Fruit fly (Drosophila melanogaster) whole organism, embryonic: ENCODE data around the gene CG34435.

Experiments
- Aef1 ChIP-seq: fragments of 200-800 bp; sonication (Bioruptor generic); IDR thresholded peaks from 3 replicates; pipeline ENCODE4 v1.3.6; 2022; ENCODE audit warnings: missing biosample characterization, missing genetic modification characterization
- B-H1 ChIP-seq: fragments of 200-800 bp; sonication (Bioruptor generic); IDR thresholded peaks from 3 replicates; pipeline ENCODE4 v1.3.6; 2022; ENCODE audit warnings: missing biosample characterization, missing genetic modification characterization
- Blimp-1 ChIP-seq: fragments of 200-800 bp; sonication (Bioruptor generic); optimal IDR thresholded peaks from 3 replicates; lab custom pipeline; 2018; ENCODE audit warnings: missing biosample characterization, missing genetic modification characterization, mild to moderate bottlenecking, moderate library complexity, missing genetic modification reagents
- CG12769 ChIP-seq: fragments of 200-800 bp; sonication (Bioruptor generic); optimal IDR thresholded peaks from 2 replicates; lab custom pipeline; 2019; ENCODE audit warnings: missing biosample characterization, mild to moderate bottlenecking, missing genetic modification characterization, moderate library complexity
- CG13775 ChIP-seq: fragments of 200-800 bp; sonication (Bioruptor generic); optimal IDR thresholded peaks from 3 replicates; lab custom pipeline; 2017; ENCODE audit warnings: missing biosample characterization, mild to moderate bottlenecking, missing genetic modification characterization
- CG17802 ChIP-seq: fragments of 200-800 bp; sonication (Bioruptor generic); optimal IDR thresholded peaks from 2 replicates; lab custom pipeline; 2018; ENCODE audit warnings: missing biosample characterization, mild to moderate bottlenecking, missing genetic modification characterization, moderate library complexity
- Lhr ChIP-seq: fragments of 200-800 bp; sonication (Bioruptor generic); optimal IDR thresholded peaks from 3 replicates; lab custom pipeline; 2017; ENCODE audit warnings: mild to moderate bottlenecking, missing biosample characterization, missing genetic modification reagents, missing genetic modification characterization
- Oaz ChIP-seq: fragments of 200-800 bp; sonication (Bioruptor generic); IDR thresholded peaks from 2 replicates; pipeline ENCODE4 v1.3.6; 2022; ENCODE audit warnings: missing biosample characterization, missing genetic modification characterization
- PHDP ChIP-seq: fragments of 200-800 bp; sonication (Bioruptor generic); optimal IDR thresholded peaks from 3 replicates; lab custom pipeline; 2018; ENCODE audit warnings: missing biosample characterization, mild to moderate bottlenecking, missing genetic modification characterization, moderate library complexity
- dati ChIP-seq: fragments of 200-800 bp; sonication (Bioruptor generic); IDR thresholded peaks from 2 replicates; pipeline ENCODE4 v1.3.6; 2022; ENCODE audit warnings: missing biosample characterization, missing genetic modification characterization
- sim ChIP-seq: fragments of 200-800 bp; sonication (Bioruptor generic); IDR thresholded peaks from 2 replicates; pipeline ENCODE4 v1.3.6; 2022; ENCODE audit warnings: missing biosample characterization, missing genetic modification characterization
- tgo ChIP-seq: fragments of 200-800 bp; sonication (Bioruptor generic); IDR thresholded peaks from 3 replicates; pipeline ENCODE4 v1.3.6; 2022; ENCODE audit warnings: missing biosample characterization, missing genetic modification characterization

- TF ChIP-seq CG17802 (tag; lab: Kevin White, UChicago), result no peak
- no peak for TF ChIP-seq B-H1 (GFP tag; lab: Robert Waterston, UW)
- no peak for TF ChIP-seq Blimp-1 (GFP tag; lab: Kevin White, UChicago)
- no peak for TF ChIP-seq Lhr (GFP tag; lab: Kevin White, UChicago)
- TF ChIP-seq CG13775 (GFP tag; lab: Kevin White, UChicago), result no peak
- TF ChIP-seq Oaz (GFP tag; lab: Robert Waterston, UW), result no peak
- no peak for TF ChIP-seq sim (GFP tag; lab: Robert Waterston, UW)
- TF ChIP-seq tgo, result no peak
- no peak for TF ChIP-seq CG12769
- TF ChIP-seq dati (GFP tag; lab: Robert Waterston, UW), result no peak
- TF ChIP-seq Aef1 (GFP tag; lab: Robert Waterston, UW), result no peak
- no peak for TF ChIP-seq PHDP (tag; lab: Kevin White, UChicago)
Observed at dm6 chrX:5603009-5603408, 11.3 kb downstream of the CG34435 start.
